Fruit fly (Drosophila melanogaster) whole organism, pupa: ENCODE measurements around the gene CG14641.
A peak's percentile ranks its signal among the peaks of the same experiment; 100 is the strongest.
"Not testable (repeated sequence)": the region's sequence is repeated elsewhere in the genome, so short reads cannot be mapped to it uniquely, and the experiment has no call there.

Source experiments
- CG10348 ChIP-seq: fragments of 200-800 bp; sonication (Bioruptor generic); IDR thresholded peaks from 2 replicates; pipeline ENCODE4 v1.3.6; 2022; ENCODE audit warnings: missing biosample characterization, missing genetic modification characterization
- CG12605 ChIP-seq: fragments of 200-800 bp; sonication (Bioruptor generic); IDR thresholded peaks from 2 replicates; pipeline ENCODE4 v1.3.6; 2022; ENCODE audit warnings: missing biosample characterization, missing genetic modification characterization
- CG13204 ChIP-seq: fragments of 200-800 bp; sonication (Bioruptor generic); optimal IDR thresholded peaks from 2 replicates; lab custom pipeline; 2018; ENCODE audit warnings: missing biosample characterization, mild to moderate bottlenecking, missing genetic modification characterization, moderate library complexity
- CG14655 ChIP-seq: fragments of 200-800 bp; sonication (Bioruptor generic); optimal IDR thresholded peaks from 3 replicates; lab custom pipeline; 2017; ENCODE audit warnings: mild to moderate bottlenecking, missing biosample characterization, missing genetic modification reagents, missing genetic modification characterization
- CG15710 ChIP-seq: fragments of 200-800 bp; sonication (Bioruptor generic); optimal IDR thresholded peaks from 2 replicates; lab custom pipeline; 2018; ENCODE audit warnings: missing biosample characterization, mild to moderate bottlenecking, missing genetic modification characterization, moderate library complexity
- CG17806 ChIP-seq: fragments of 200-800 bp; sonication (Bioruptor generic); optimal IDR thresholded peaks from 2 replicates; lab custom pipeline; 2018; ENCODE audit warnings: missing biosample characterization, mild to moderate bottlenecking, missing genetic modification characterization, moderate library complexity
- CG32121 ChIP-seq: fragments of 200-800 bp; sonication (Bioruptor generic); IDR thresholded peaks from 2 replicates; pipeline ENCODE4 v1.3.6; 2022; ENCODE audit warnings: missing biosample characterization, missing genetic modification characterization
- CG34367 ChIP-seq: fragments of 200-800 bp; sonication (Bioruptor generic); optimal IDR thresholded peaks from 2 replicates; lab custom pipeline; 2018; ENCODE audit warnings: missing biosample characterization, mild to moderate bottlenecking, missing genetic modification characterization
- CG4496 ChIP-seq: fragments of 200-800 bp; sonication (Bioruptor generic); IDR thresholded peaks from 3 replicates; pipeline ENCODE4 v1.3.6; 2022; ENCODE audit warnings: missing biosample characterization, missing genetic modification characterization
- CG8159 ChIP-seq: fragments of 200-800 bp; sonication (Bioruptor generic); optimal IDR thresholded peaks from 3 replicates; lab custom pipeline; 2018; ENCODE audit warnings: missing biosample characterization, mild to moderate bottlenecking, missing genetic modification characterization, moderate library complexity
- CG8301 ChIP-seq: fragments of 200-800 bp; sonication (Bioruptor generic); optimal IDR thresholded peaks from 2 replicates; lab custom pipeline; 2018; ENCODE audit warnings: missing biosample characterization, mild to moderate bottlenecking, missing genetic modification characterization
- CG9948 ChIP-seq: fragments of 200-800 bp; sonication (Bioruptor generic); optimal IDR thresholded peaks from 2 replicates; lab custom pipeline; 2018; ENCODE audit warnings: missing biosample characterization, mild to moderate bottlenecking, missing genetic modification characterization, moderate library complexity
- D1 ChIP-seq: fragments of 200-800 bp; sonication (Bioruptor generic); optimal IDR thresholded peaks from 2 replicates; lab custom pipeline; 2018; ENCODE audit warnings: missing biosample characterization, mild to moderate bottlenecking, missing genetic modification characterization, moderate library complexity
- EcR ChIP-seq: fragments of 200-800 bp; sonication (Bioruptor generic); optimal IDR thresholded peaks from 3 replicates; lab custom pipeline; 2019; ENCODE audit warnings: missing biosample characterization, missing genetic modification characterization, mild to moderate bottlenecking, moderate library complexity, missing genetic modification reagents
- Ets98B ChIP-seq: fragments of 200-800 bp; sonication (Bioruptor generic); IDR thresholded peaks from 2 replicates; pipeline ENCODE4 v1.3.6; 2022; ENCODE audit warnings: missing biosample characterization, missing genetic modification characterization
- Pif1A ChIP-seq: fragments of 200-800 bp; sonication (Bioruptor generic); optimal IDR thresholded peaks from 3 replicates; lab custom pipeline; 2016; ENCODE audit warnings: missing biosample characterization, missing genetic modification characterization
- Pif1B ChIP-seq: fragments of 200-800 bp; sonication (Bioruptor generic); optimal IDR thresholded peaks from 3 replicates; lab custom pipeline; 2016; ENCODE audit warnings: missing biosample characterization, missing genetic modification characterization
- Snoo ChIP-seq: fragments of 200-800 bp; sonication (Bioruptor generic); optimal IDR thresholded peaks from 3 replicates; lab custom pipeline; 2017; ENCODE audit warnings: missing biosample characterization, mild to moderate bottlenecking, missing genetic modification characterization, inconsistent platforms
- fd96Ca ChIP-seq: fragments of 200-800 bp; sonication (Bioruptor generic); IDR thresholded peaks from 3 replicates; pipeline ENCODE4 v1.3.6; 2022; ENCODE audit warnings: missing biosample characterization, missing genetic modification characterization
- gl ChIP-seq: fragments of 200-800 bp; sonication (Bioruptor generic); optimal IDR thresholded peaks from 2 replicates; lab custom pipeline; 2018; ENCODE audit warnings: missing biosample characterization, mild to moderate bottlenecking, missing genetic modification characterization
- rn ChIP-seq: fragments of 200-800 bp; sonication (Bioruptor generic); IDR thresholded peaks from 2 replicates; pipeline ENCODE4 v1.3.6; 2022; ENCODE audit warnings: missing biosample characterization, missing genetic modification characterization

Gene CG14641

DNA sequence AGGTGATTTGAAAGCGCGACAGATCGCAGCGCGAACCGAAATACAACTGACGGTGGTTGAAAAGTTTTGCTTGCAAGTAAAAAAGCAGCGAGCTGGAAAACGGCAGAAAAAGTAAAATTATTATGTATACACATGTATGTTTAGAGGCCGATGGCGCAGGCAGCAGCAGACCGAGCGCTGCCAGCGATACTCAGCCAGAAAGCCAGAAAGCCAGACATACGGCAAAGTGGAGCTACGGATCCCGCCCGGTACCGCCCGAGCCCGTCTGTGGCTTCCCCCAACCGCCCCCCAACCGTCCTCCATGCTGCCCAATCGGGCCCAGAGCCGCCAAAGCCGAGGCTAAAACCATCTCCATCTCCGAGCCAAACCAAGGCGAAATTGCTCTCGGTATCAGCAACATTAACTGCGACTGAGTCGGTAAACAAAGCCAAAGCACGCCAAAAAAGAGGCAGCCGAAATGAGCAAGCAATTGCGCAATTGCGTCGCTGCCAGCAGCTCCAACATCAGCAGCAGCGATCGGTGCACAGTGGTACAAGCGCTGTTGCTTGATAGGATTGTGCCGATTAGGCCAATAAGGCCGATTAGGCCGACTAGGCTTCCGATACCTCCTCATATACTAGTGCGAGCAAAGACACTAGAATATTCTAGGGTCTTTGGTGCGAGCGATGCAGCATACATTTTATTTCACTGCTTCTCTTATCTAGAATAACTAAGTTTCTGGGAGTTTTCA is 16.7 kb downstream of the CG14641 start, which contains the start of gene CG14636:
Gene CG14636 (minus strand): TSS at position 51 of the 730 bp plus-strand sequence.
- peak; percentile 36; the same call in 1 of the 2 replicates for TF ChIP-seq rn
- TF ChIP-seq CG17806 (tag; lab: Kevin White, UChicago), result peak; percentile 35
- no peak for TF ChIP-seq CG12605
- TF ChIP-seq EcR (GFP tag; lab: Kevin White, UChicago), result no peak
- TF ChIP-seq CG32121, result peak; percentile 81; the same call in 1 of the 2 replicates
- no peak for TF ChIP-seq CG8301 (tag; lab: Kevin White, UChicago)
- no peak for TF ChIP-seq CG10348 (GFP tag; lab: Robert Waterston, UW)
- TF ChIP-seq CG13204 (GFP tag; lab: Kevin White, UChicago), result peak; percentile 24
- peak; percentile 83 for TF ChIP-seq fd96Ca (GFP tag; lab: Robert Waterston, UW)
- peak; percentile 63 for TF ChIP-seq Snoo (tag; lab: Kevin White, UChicago)
- TF ChIP-seq CG14655 (GFP tag; lab: Kevin White, UChicago), result no peak
- no peak for TF ChIP-seq D1 (tag; lab: Kevin White, UChicago)
- TF ChIP-seq Pif1A (GFP tag; lab: Kevin White, UChicago), result peak; percentile 78
- peak; percentile 46 for TF ChIP-seq CG15710
- TF ChIP-seq Ets98B (GFP tag; lab: Robert Waterston, UW), result peak; percentile 65
- peak; percentile 19 for TF ChIP-seq CG9948
- TF ChIP-seq CG4496 (GFP tag; lab: Robert Waterston, UW), result peak; percentile 51; the same call in 2 of the 3 replicates
- no peak for TF ChIP-seq gl (tag; lab: Kevin White, UChicago)
- TF ChIP-seq CG8159, result peak; percentile 33
- TF ChIP-seq Pif1B, result peak; percentile 56
- no peak for TF ChIP-seq CG34367 (tag; lab: Kevin White, UChicago)
- TF ChIP-seq, all 21 proteins: peak for 13

DNA sequence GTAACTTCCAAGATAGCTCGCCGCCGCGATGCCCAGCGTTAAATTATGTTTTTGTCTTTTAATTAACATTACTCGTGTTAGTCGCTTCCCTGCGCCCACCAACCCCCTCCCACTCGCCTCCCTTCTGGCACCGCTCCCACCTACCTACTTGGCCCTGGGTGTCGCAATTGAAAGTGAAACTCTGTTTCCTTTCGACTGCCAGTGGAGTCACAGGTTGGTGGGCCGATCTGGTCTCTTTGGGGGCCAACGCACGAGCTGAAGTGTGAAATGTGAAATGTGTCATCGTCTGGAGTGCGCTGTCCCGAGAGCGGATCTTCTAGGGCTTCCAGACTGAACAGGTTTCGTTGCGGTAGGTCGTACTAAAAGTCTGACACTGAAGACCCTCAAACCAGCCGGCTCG is 17.5 kb downstream of the CG14641 start:
- peak; percentile 54 for TF ChIP-seq EcR (GFP tag; lab: Kevin White, UChicago)
- TF ChIP-seq gl (tag; lab: Kevin White, UChicago), result peak; percentile 48
- no peak for TF ChIP-seq Pif1A (GFP tag; lab: Kevin White, UChicago)

DNA sequence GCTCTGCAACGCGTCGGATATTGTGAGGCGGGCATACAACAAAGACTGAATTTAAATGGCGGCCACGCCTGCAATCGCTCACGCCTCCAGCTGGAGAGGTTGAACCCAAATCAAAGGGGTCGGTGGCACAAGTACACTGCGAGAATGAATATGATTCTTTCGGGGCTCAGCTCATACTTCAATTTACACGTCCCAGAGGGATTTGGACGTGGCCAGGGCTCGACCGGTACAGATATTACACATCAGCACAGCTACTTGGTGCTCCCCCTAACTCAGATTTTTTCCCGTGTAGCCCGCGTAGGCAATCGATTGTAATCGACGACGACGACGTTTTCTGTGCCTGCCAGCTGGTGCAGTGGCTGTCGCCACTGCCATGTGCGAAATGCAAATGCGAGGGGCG is 18.1 kb downstream of the CG14641 start:
- TF ChIP-seq D1 (tag; lab: Kevin White, UChicago) (peak; percentile 6), rn (peak; percentile 93), CG8301 (tag; lab: Kevin White, UChicago) (peak; percentile 73), CG34367 (tag; lab: Kevin White, UChicago) (peak; percentile 86), EcR (GFP tag; lab: Kevin White, UChicago) (peak; percentile 93), CG12605 (peak; percentile 84), Pif1A (GFP tag; lab: Kevin White, UChicago) (peak; percentile 93), Snoo (tag; lab: Kevin White, UChicago) (peak; percentile 84), Ets98B (GFP tag; lab: Robert Waterston, UW) (peak; percentile 94), CG32121 (peak; percentile 93), gl (tag; lab: Kevin White, UChicago) (peak; percentile 81), fd96Ca (GFP tag; lab: Robert Waterston, UW) (peak; percentile 97), CG4496 (GFP tag; lab: Robert Waterston, UW) (peak; percentile 96), CG15710 (peak; percentile 92), CG10348 (GFP tag; lab: Robert Waterston, UW) (peak; percentile 81), CG8159 (peak; percentile 88), CG13204 (GFP tag; lab: Kevin White, UChicago) (peak; percentile 70), CG9948 (peak; percentile 83), CG17806 (tag; lab: Kevin White, UChicago) (peak; percentile 83), CG14655 (GFP tag; lab: Kevin White, UChicago) (peak; percentile 77), Pif1B (peak; percentile 76)

DNA sequence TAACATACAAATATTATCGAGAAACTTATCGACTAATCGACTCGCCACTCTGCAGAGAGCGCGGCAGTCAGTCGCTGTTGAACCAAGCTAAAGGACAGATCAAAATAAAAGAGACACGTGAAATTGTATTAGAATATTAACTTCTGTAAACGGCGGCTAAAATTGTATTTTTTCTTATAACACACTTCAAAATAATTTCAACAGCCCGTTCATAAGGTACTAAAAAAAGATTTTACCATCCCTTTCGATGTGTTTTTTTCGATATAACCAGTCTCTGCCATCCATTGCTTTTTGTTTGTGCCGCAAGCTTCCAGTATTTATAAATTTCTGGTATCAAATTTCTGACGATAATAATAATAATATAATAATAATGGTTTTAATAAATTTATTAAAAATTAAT is 20.7 kb downstream of the CG14641 start, which contains the start of gene aux:
Gene aux (plus strand): TSS at position 301 of the 400 bp plus-strand sequence.
- not testable (repeated sequence) for TF ChIP-seq CG14655 (GFP tag; lab: Kevin White, UChicago); CG32121; CG15710

DNA sequence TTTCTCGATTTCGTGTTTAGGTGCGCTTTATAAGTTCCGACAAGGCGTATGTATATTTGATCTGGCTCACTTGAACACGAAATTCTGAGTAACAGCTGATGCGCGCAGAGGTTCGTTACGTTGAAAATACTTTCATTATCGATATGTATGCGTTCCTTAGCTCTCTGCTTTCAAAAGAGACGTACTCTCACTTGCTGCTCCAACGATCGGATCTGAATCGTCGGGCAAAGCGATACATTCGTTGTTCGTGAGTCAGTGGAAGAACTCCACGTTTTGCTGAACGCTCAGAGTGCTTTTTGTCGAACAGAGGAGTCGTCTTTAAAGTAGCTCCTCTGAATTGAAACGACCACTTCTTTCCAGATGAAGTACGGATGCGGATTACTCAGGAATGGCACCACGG is 35.1 kb downstream of the CG14641 start, which contains the start of gene beta-Man:
Gene beta-Man (plus strand): TSS at position 152 of the 400 bp plus-strand sequence.
- TF ChIP-seq CG14655 (GFP tag; lab: Kevin White, UChicago), result peak; percentile 12
- 0 out of 2 replicates have a peak, but pooled peaks have one; percentile 23 for TF ChIP-seq CG12605
- TF ChIP-seq gl (tag; lab: Kevin White, UChicago), result no peak
- TF ChIP-seq Pif1A (GFP tag; lab: Kevin White, UChicago), result peak; percentile 23
- no peak for TF ChIP-seq CG32121
- peak; percentile 24 for TF ChIP-seq D1 (tag; lab: Kevin White, UChicago)

DNA sequence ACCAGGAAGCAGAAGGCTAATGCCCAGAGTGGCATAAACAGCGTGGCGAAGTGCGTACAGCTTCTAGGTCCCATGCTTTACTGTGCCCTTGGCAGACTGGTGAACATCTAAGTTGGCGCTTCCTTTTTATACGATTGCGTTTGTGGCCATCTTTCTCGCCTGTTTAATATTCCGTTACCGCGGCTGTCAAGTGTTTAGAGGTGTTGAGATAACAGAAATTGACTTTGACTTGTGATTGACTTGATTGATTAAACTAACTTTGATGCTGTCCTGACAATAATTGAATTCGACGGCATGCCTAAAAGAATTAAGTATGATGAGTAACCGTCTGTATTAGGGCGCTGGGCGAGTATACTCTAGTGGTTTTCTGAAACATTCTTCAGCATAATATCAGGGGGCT is 42.0 kb downstream of the CG14641 start, which contains the start of gene Dsk:
Gene Dsk (minus strand): TSS at position 101 of the 400 bp plus-strand sequence.
- no peak for TF ChIP-seq Ets98B (GFP tag; lab: Robert Waterston, UW)
- TF ChIP-seq CG17806 (tag; lab: Kevin White, UChicago), result no peak
- no peak for TF ChIP-seq CG8301 (tag; lab: Kevin White, UChicago)
- no peak for TF ChIP-seq EcR (GFP tag; lab: Kevin White, UChicago)
- no peak for TF ChIP-seq CG14655 (GFP tag; lab: Kevin White, UChicago)
- TF ChIP-seq Pif1A (GFP tag; lab: Kevin White, UChicago), result no peak
- TF ChIP-seq CG15710, result no peak
- no peak for TF ChIP-seq rn
- TF ChIP-seq D1 (tag; lab: Kevin White, UChicago), result no peak
- TF ChIP-seq fd96Ca (GFP tag; lab: Robert Waterston, UW), result no peak
- TF ChIP-seq CG32121, result no peak
- no peak for TF ChIP-seq CG12605
- TF ChIP-seq CG9948, result no peak
- TF ChIP-seq CG13204 (GFP tag; lab: Kevin White, UChicago), result no peak
- TF ChIP-seq CG8159, result no peak
- TF ChIP-seq gl (tag; lab: Kevin White, UChicago), result no peak
- TF ChIP-seq CG34367 (tag; lab: Kevin White, UChicago), result no peak
- no peak for TF ChIP-seq Snoo (tag; lab: Kevin White, UChicago)
- no peak for TF ChIP-seq CG4496 (GFP tag; lab: Robert Waterston, UW)
